Worm (Caenorhabditis elegans) whole organism, L1 larva: Measurements from ENCODE around the gene C32D5.8.

ENCODE experiments used
- C04F5.9 ChIP-seq: sonication (generic microtip); optimal IDR thresholded peaks from 2 replicates; lab custom pipeline; 2016; ENCODE audit warnings: missing genetic modification characterization, missing compliant biosample characterization
- C34B4.2 ChIP-seq: sonication (generic microtip); optimal IDR thresholded peaks from 2 replicates; lab custom pipeline; 2017; ENCODE audit warnings: mild to moderate bottlenecking, missing genetic modification characterization, missing compliant biosample characterization
- F16B12.6 ChIP-seq: fragments of 150-350 bp; optimal IDR thresholded peaks from 2 replicates; lab custom pipeline; 2014; ENCODE audit warnings: missing biosample characterization, missing genetic modification characterization
- Y116A8C.19 ChIP-seq: sonication (generic microtip); optimal IDR thresholded peaks from 2 replicates; lab custom pipeline; 2016; ENCODE audit warnings: missing compliant biosample characterization, missing genetic modification characterization, borderline replicate concordance
- alr-1 ChIP-seq: fragments of 200-800 bp; sonication (Bioruptor generic); optimal IDR thresholded peaks from 2 replicates; lab custom pipeline; 2018; ENCODE audit warnings: borderline replicate concordance, mild to moderate bottlenecking, missing genetic modification characterization, missing compliant biosample characterization
- blmp-1 ChIP-seq: fragments of 150-350 bp; optimal IDR thresholded peaks from 2 replicates; lab custom pipeline; 2014; ENCODE audit warnings: missing biosample characterization, missing genetic modification characterization
- ceh-8 ChIP-seq: fragments of 200-800 bp; sonication (Bioruptor generic); optimal IDR thresholded peaks from 2 replicates; lab custom pipeline; 2018; ENCODE audit warnings: mild to moderate bottlenecking, missing genetic modification characterization, moderate library complexity, missing compliant biosample characterization
- ces-1 ChIP-seq: fragments of 150-350 bp; optimal IDR thresholded peaks from 2 replicates; lab custom pipeline; 2014; ENCODE audit warnings: missing biosample characterization, missing genetic modification reagents, missing genetic modification characterization
- dpl-1 ChIP-seq, 3 experiments: fragments of 150-350 bp in 2 of 3; sonication (generic microtip) in 1 of 3; optimal IDR thresholded peaks; 2 replicates each; lab custom pipeline; 2014 to 2017; ENCODE audit warnings: missing biosample characterization in 3 of 3, missing genetic modification characterization in 3 of 3, missing genetic modification reagents in 3 of 3
- dsc-1 ChIP-seq: sonication (generic microtip); optimal IDR thresholded peaks from 2 replicates; lab custom pipeline; 2016; ENCODE audit warnings: mild to moderate bottlenecking, missing genetic modification characterization, missing compliant biosample characterization
- egl-13 ChIP-seq: sonication (generic microtip); optimal IDR thresholded peaks from 2 replicates; lab custom pipeline; 2016; ENCODE audit warnings: missing genotype, missing genetic modification reagents, missing genetic modification characterization, missing compliant biosample characterization
- elt-3 ChIP-seq, 6 experiments: fragments of 150-350 bp in 1 of 6; sonication (generic microtip); optimal IDR thresholded peaks; 2 replicates each; lab custom pipeline; 2017 to 2018; ENCODE audit warnings: missing biosample characterization in 6 of 6, missing genetic modification characterization in 6 of 6, inconsistent platforms in 1 of 6
- fkh-10 ChIP-seq: sonication (generic microtip); optimal IDR thresholded peaks from 2 replicates; lab custom pipeline; 2017; ENCODE audit warnings: missing biosample characterization, missing genetic modification reagents, missing genetic modification characterization
- fkh-4 ChIP-seq: sonication (generic microtip); optimal IDR thresholded peaks from 2 replicates; lab custom pipeline; 2016; ENCODE audit warnings: missing compliant biosample characterization, missing genetic modification characterization, borderline replicate concordance
- grh-1 ChIP-seq: fragments of 200-800 bp; sonication (Bioruptor generic); IDR thresholded peaks from 2 replicates; pipeline ENCODE4 v1.3.6; 2022; ENCODE audit warnings: missing genetic modification reagents, missing genetic modification characterization, missing compliant biosample characterization
- hlh-17 ChIP-seq: fragments of 200-800 bp; sonication (Bioruptor generic); optimal IDR thresholded peaks from 2 replicates; lab custom pipeline; 2018; ENCODE audit warnings: missing genetic modification characterization, mild to moderate bottlenecking, missing compliant biosample characterization, moderate library complexity, borderline replicate concordance
- hpl-2 ChIP-seq: fragments of 150-350 bp; optimal IDR thresholded peaks from 2 replicates; lab custom pipeline; 2014; ENCODE audit warnings: missing biosample characterization, missing genetic modification reagents, missing genetic modification characterization
- jun-1 ChIP-seq: fragments of 150-350 bp; optimal IDR thresholded peaks from 2 replicates; lab custom pipeline; 2014; ENCODE audit warnings: missing biosample characterization, missing genetic modification reagents, missing genetic modification characterization
- lin-13 ChIP-seq: fragments of 150-350 bp; optimal IDR thresholded peaks from 2 replicates; lab custom pipeline; 2014; ENCODE audit warnings: missing biosample characterization, missing genetic modification reagents, missing genetic modification characterization
- lin-14 ChIP-seq: fragments of 200-800 bp; sonication (Bioruptor generic); optimal IDR thresholded peaks from 2 replicates; lab custom pipeline; 2018; ENCODE audit warnings: mild to moderate bottlenecking, missing genetic modification characterization, moderate library complexity, missing compliant biosample characterization
- lin-15B ChIP-seq: fragments of 150-350 bp; sonication (generic microtip); optimal IDR thresholded peaks from 3 replicates; lab custom pipeline; 2014; ENCODE audit warnings: missing biosample characterization, missing genetic modification characterization
- lin-35 ChIP-seq, 2 experiments: fragments of 150-350 bp; optimal IDR thresholded peaks; 2 replicates each; lab custom pipeline; 2014; ENCODE audit warnings: missing biosample characterization in 2 of 2, missing genetic modification characterization in 2 of 2, missing genetic modification reagents in 2 of 2
- lsy-2 ChIP-seq, 2 experiments: fragments of 150-350 bp; optimal IDR thresholded peaks; 2 replicates each; lab custom pipeline; 2014; ENCODE audit warnings: missing biosample characterization in 2 of 2, missing genetic modification characterization in 2 of 2
- mab-9 ChIP-seq: fragments of 200-800 bp; sonication (Bioruptor generic); IDR thresholded peaks from 2 replicates; pipeline ENCODE4 v1.3.6; 2022; ENCODE audit warnings: missing genetic modification reagents, missing genetic modification characterization, missing compliant biosample characterization
- mdl-1 ChIP-seq, 2 experiments: fragments of 150-350 bp; optimal IDR thresholded peaks; 2 replicates each; lab custom pipeline; 2014 to 2017; ENCODE audit warnings: missing biosample characterization in 2 of 2, missing genetic modification characterization in 2 of 2, inconsistent platforms in 1 of 2
- mef-2 ChIP-seq: fragments of 150-350 bp; optimal IDR thresholded peaks from 2 replicates; lab custom pipeline; 2014; ENCODE audit warnings: missing biosample characterization, missing genetic modification characterization
- nhr-12 ChIP-seq: sonication (generic microtip); optimal IDR thresholded peaks from 2 replicates; lab custom pipeline; 2017; ENCODE audit warnings: missing biosample characterization, missing genetic modification characterization
- nhr-20 ChIP-seq: sonication (generic microtip); optimal IDR thresholded peaks from 2 replicates; lab custom pipeline; 2016; ENCODE audit warnings: mild to moderate bottlenecking, missing genetic modification characterization, missing compliant biosample characterization
- nhr-237 ChIP-seq: fragments of 150-350 bp; optimal IDR thresholded peaks from 2 replicates; lab custom pipeline; 2014; ENCODE audit warnings: missing biosample characterization, missing genetic modification characterization
- nhr-28 ChIP-seq: fragments of 150-350 bp; optimal IDR thresholded peaks from 2 replicates; lab custom pipeline; 2014; ENCODE audit warnings: missing biosample characterization, missing genetic modification characterization
- nhr-76 ChIP-seq: sonication (generic microtip); optimal IDR thresholded peaks from 2 replicates; lab custom pipeline; 2017; ENCODE audit warnings: missing biosample characterization, missing genetic modification characterization
- nhr-90 ChIP-seq: sonication (generic microtip); optimal IDR thresholded peaks from 2 replicates; lab custom pipeline; 2016; ENCODE audit warnings: mild to moderate bottlenecking, missing genetic modification characterization, missing compliant biosample characterization; ENCODE audit not compliant: poor library complexity
- pax-3 ChIP-seq: fragments of 200-800 bp; sonication (Bioruptor generic); optimal IDR thresholded peaks from 2 replicates; lab custom pipeline; 2018; ENCODE audit warnings: mild to moderate bottlenecking, missing genetic modification characterization, moderate library complexity, missing compliant biosample characterization
- rnt-1 ChIP-seq: sonication (generic microtip); optimal IDR thresholded peaks from 2 replicates; lab custom pipeline; 2016; ENCODE audit warnings: mild to moderate bottlenecking, missing genetic modification characterization, moderate library complexity, missing compliant biosample characterization
- snu-23 ChIP-seq: sonication (generic microtip); optimal IDR thresholded peaks from 2 replicates; lab custom pipeline; 2016; ENCODE audit warnings: missing genetic modification characterization, missing compliant biosample characterization
- tlp-1 ChIP-seq: fragments of 150-350 bp; optimal IDR thresholded peaks from 2 replicates; lab custom pipeline; 2014; ENCODE audit warnings: missing biosample characterization, missing genetic modification characterization
- unc-130 ChIP-seq: fragments of 150-350 bp; optimal IDR thresholded peaks from 2 replicates; lab custom pipeline; 2017; ENCODE audit warnings: missing biosample characterization, missing genetic modification characterization, inconsistent platforms
- unc-30 ChIP-seq: sonication (generic microtip); optimal IDR thresholded peaks from 2 replicates; lab custom pipeline; 2017; ENCODE audit warnings: missing biosample characterization, missing genetic modification characterization
- xbp-1 ChIP-seq: sonication (generic microtip); optimal IDR thresholded peaks from 2 replicates; lab custom pipeline; 2016; ENCODE audit warnings: missing genetic modification characterization, missing compliant biosample characterization
- zip-4 ChIP-seq: fragments of 200-800 bp; sonication (Bioruptor generic); optimal IDR thresholded peaks from 2 replicates; lab custom pipeline; 2018; ENCODE audit warnings: mild to moderate bottlenecking, missing genetic modification characterization, moderate library complexity, missing compliant biosample characterization
- ztf-4 ChIP-seq: fragments of 150-350 bp; optimal IDR thresholded peaks from 2 replicates; lab custom pipeline; 2014; ENCODE audit warnings: missing biosample characterization, missing genetic modification characterization

C32D5.8 gene

DNA sequence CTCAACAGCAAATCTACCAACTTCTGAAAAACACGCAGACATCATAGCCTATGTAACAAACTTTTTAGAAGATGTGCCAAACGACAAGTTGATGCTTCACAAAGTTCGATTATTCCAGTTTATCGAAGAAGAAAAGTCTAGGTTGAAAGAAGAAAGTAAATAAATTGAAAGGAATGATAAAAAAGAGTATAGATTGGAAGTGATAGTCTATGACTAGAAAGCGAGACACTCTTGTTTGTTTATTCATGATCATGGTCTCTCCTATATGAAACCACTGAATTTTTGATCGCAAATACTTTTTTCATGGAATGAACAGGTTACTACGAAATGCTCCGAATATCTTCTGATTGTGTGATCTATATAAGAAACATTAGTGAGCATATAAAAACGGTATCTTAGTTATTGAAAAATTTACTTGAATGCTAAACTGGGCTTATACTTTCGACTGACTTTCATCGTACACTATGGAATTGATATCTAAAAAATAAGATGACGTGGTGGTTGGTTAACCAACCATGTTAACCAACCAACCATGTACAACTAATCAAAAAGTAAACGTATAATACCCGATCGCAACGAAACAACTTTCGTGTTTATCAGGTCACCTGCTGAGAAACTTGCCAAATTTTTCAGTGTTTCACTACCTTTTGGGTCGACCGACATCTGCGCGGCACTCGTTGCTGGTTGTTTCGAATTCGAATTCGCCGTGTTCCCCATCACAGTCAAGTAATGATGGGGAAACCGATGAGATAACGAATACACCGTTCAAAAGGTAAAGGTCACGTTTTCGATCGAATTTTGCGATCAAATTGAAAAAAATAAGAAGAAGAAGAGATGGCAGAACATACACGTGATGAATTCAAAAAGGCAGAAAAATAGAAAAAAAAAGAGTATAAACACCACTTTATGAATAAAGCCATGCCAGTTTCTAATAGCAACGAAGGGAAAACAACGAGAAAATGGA is at the start of gene C32D5.8 (continued):
- TF ChIP-seq ces-1 (GFP tag; lab: Kevin White, UChicago) (no peak), nhr-20 (peak; percentile 47), mef-2 (tag; lab: Kevin White, UChicago) (no peak), ztf-4 (no peak), mdl-1 (tag; optimal IDR thresholded peaks at IDR 0.05; lab: Kevin White, UChicago) (peak in 1 of 2 experiments; percentile 34), unc-130 (tag; lab: Kevin White, UChicago) (no peak), F16B12.6 (tag; lab: Kevin White, UChicago) (no peak), zip-4 (GFP tag; lab: Kevin White, UChicago) (no peak), nhr-28 (tag; lab: Kevin White, UChicago) (no peak), nhr-12 (tag; lab: Kevin White, UChicago) (no peak), pax-3 (tag; lab: Kevin White, UChicago) (no peak), ceh-8 (no peak), lin-35 (GFP tag; optimal IDR thresholded peaks at IDR 0.05; lab: Kevin White, UChicago) (peak in 1 of 2 experiments; percentile 33), fkh-4 (tag; lab: Kevin White, UChicago) (no peak), tlp-1 (tag; lab: Kevin White, UChicago) (no peak), unc-30 (tag; lab: Kevin White, UChicago) (no peak), nhr-90 (tag; lab: Kevin White, UChicago) (no peak), lsy-2 (tag; optimal IDR thresholded peaks at IDR 0.05; lab: Kevin White, UChicago) (no peak), nhr-237 (no peak), hpl-2 (GFP tag; lab: Kevin White, UChicago) (no peak), fkh-10 (GFP tag; lab: Kevin White, UChicago) (no peak), lin-15B (no peak), lin-13 (GFP tag; lab: Kevin White, UChicago) (no peak), lin-14 (peak; percentile 58), Y116A8C.19 (tag; lab: Kevin White, UChicago) (no peak), snu-23 (GFP tag; lab: Kevin White, UChicago) (peak; percentile 28), jun-1 (tag; lab: Kevin White, UChicago) (no peak), dpl-1 (GFP tag; optimal IDR thresholded peaks at IDR 0.05; lab: Kevin White, UChicago) (peak in 1 of 3 experiments; percentile 8), C04F5.9 (tag; lab: Kevin White, UChicago) (no peak), blmp-1 (tag; lab: Kevin White, UChicago) (peak; percentile 37), mab-9 (GFP tag; lab: Robert Waterston, UW) (no peak), elt-3 (tag; optimal IDR thresholded peaks at IDR 0.05; lab: Kevin White, UChicago) (peak in 1 of 6 experiments; percentile 21), nhr-76 (tag; lab: Kevin White, UChicago) (no peak)

ce11 chrII:6394037-6394436 is 48.3 kb upstream of the C32D5.8 start:
- peak; percentile 24 for TF ChIP-seq rnt-1 (tag; lab: Kevin White, UChicago)
- no peak for TF ChIP-seq egl-13 (tag; lab: Kevin White, UChicago)

DNA sequence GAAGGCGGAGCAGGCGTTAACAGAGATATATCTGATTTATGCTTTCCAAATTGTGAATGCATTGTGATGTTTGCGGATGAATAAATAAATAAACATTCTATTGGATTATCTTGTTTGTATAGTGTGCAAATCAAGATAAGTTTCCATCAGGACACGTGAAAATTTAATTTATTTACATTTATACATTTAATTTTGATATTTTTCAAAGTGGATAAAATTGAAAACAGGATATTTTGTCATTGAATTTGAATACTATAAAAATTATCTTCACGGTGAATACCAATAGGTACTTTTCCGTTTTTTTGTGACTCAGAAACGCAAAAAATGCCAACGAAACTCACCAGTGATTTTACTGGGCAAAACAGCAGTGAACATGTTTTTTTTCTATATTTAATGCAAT is 45.4 kb upstream of the C32D5.8 start, which contains the start of gene F58F12.3:
Gene F58F12.3 (minus strand): TSS at position 101 of the 400 bp plus-strand sequence.
- TF ChIP-seq jun-1 (tag; lab: Kevin White, UChicago), result no peak
- no peak for TF ChIP-seq hlh-17 (GFP tag; lab: Kevin White, UChicago)
- TF ChIP-seq C34B4.2 (tag; lab: Kevin White, UChicago), result no peak
- no peak for TF ChIP-seq tlp-1 (tag; lab: Kevin White, UChicago)
- no peak for TF ChIP-seq ces-1 (GFP tag; lab: Kevin White, UChicago)
- no peak for TF ChIP-seq nhr-28 (tag; lab: Kevin White, UChicago)
- TF ChIP-seq ceh-8, result no peak
- TF ChIP-seq grh-1 (GFP tag; lab: Robert Waterston, UW), result no peak
- TF ChIP-seq xbp-1 (tag; lab: Kevin White, UChicago), result no peak
- TF ChIP-seq alr-1 (tag; lab: Kevin White, UChicago), result no peak
- TF ChIP-seq dsc-1 (tag; lab: Kevin White, UChicago), result no peak
- TF ChIP-seq mef-2 (tag; lab: Kevin White, UChicago), result no peak
- TF ChIP-seq rnt-1 (tag; lab: Kevin White, UChicago), result no peak
